Worm (Caenorhabditis elegans) whole organism, L1 larva: ENCODE data around the gene prkl-1.

Source experiments
- alr-1 ChIP-seq: fragments of 200-800 bp; sonication (Bioruptor generic); optimal IDR thresholded peaks from 2 replicates; lab custom pipeline; 2018; ENCODE audit warnings: borderline replicate concordance, mild to moderate bottlenecking, missing genetic modification characterization, missing compliant biosample characterization
- dsc-1 ChIP-seq: sonication (generic microtip); optimal IDR thresholded peaks from 2 replicates; lab custom pipeline; 2016; ENCODE audit warnings: mild to moderate bottlenecking, missing genetic modification characterization, missing compliant biosample characterization
- efl-3 ChIP-seq: fragments of 200-800 bp; sonication (Bioruptor generic); optimal IDR thresholded peaks from 2 replicates; lab custom pipeline; 2018; ENCODE audit warnings: mild to moderate bottlenecking, missing genetic modification characterization, missing compliant biosample characterization
- fkh-8 ChIP-seq: sonication (generic microtip); optimal IDR thresholded peaks from 2 replicates; lab custom pipeline; 2016; ENCODE audit warnings: mild to moderate bottlenecking, missing genetic modification characterization, missing compliant biosample characterization
- isw-1 ChIP-seq: fragments of 200-800 bp; sonication (Bioruptor generic); IDR thresholded peaks from 2 replicates; pipeline ENCODE4 v1.3.6; 2022; ENCODE audit warnings: missing genetic modification characterization, missing compliant biosample characterization
- lin-35 ChIP-seq, 2 experiments: fragments of 150-350 bp; optimal IDR thresholded peaks; 2 replicates each; lab custom pipeline; 2014; ENCODE audit warnings: missing biosample characterization in 2 of 2, missing genetic modification characterization in 2 of 2, missing genetic modification reagents in 2 of 2
- lir-3 ChIP-seq: sonication (generic microtip); optimal IDR thresholded peaks from 2 replicates; lab custom pipeline; 2016; ENCODE audit warnings: mild to moderate bottlenecking, missing genetic modification characterization, moderate library complexity, missing compliant biosample characterization; ENCODE audit not compliant: poor library complexity
- lsy-2 ChIP-seq, 2 experiments: fragments of 150-350 bp; optimal IDR thresholded peaks; 2 replicates each; lab custom pipeline; 2014; ENCODE audit warnings: missing biosample characterization in 2 of 2, missing genetic modification characterization in 2 of 2
- nhr-77 ChIP-seq: fragments of 150-350 bp; optimal IDR thresholded peaks from 2 replicates; lab custom pipeline; 2014; ENCODE audit warnings: missing biosample characterization, missing genetic modification characterization
- nhr-90 ChIP-seq: sonication (generic microtip); optimal IDR thresholded peaks from 2 replicates; lab custom pipeline; 2016; ENCODE audit warnings: mild to moderate bottlenecking, missing genetic modification characterization, missing compliant biosample characterization; ENCODE audit not compliant: poor library complexity
- unc-62 ChIP-seq: fragments of 150-350 bp; optimal IDR thresholded peaks from 2 replicates; lab custom pipeline; 2014; ENCODE audit warnings: missing biosample characterization, missing genetic modification reagents, missing genetic modification characterization
- zag-1 ChIP-seq: fragments of 150-350 bp; optimal IDR thresholded peaks from 2 replicates; lab custom pipeline; 2014; ENCODE audit warnings: missing biosample characterization, missing genetic modification characterization
- ztf-11 ChIP-seq, 2 experiments: sonication (generic microtip); optimal IDR thresholded peaks; 2 replicates each; lab custom pipeline; 2016 to 2017; ENCODE audit warnings: missing genetic modification characterization in 2 of 2, missing biosample characterization in 1 of 2, missing compliant biosample characterization in 1 of 2

DNA sequence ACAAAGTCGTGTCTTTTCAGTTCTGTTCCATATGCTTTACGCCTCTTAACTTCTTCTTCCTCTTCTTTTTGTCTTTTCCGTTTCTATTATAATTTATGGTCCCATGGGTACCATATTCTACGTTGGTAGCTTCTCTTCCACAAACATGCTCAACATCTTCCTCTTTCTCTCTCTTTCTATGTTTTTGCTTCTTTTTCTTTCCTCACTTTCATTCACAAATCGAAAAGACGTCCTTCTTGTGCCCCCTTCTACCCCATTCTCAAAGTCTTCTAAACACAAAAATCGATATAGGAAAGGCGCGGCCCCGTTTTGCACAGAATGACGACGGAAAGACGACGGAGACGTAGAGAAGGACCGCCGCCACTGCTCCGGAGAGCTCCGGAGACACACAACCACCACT is 28.0 kb downstream of the prkl-1 start:
- TF ChIP-seq dsc-1 (tag; lab: Kevin White, UChicago) (no peak), lsy-2 (tag; optimal IDR thresholded peaks at IDR 0.05; lab: Kevin White, UChicago) (peak in 1 of 2 experiments; percentile 18), lir-3 (tag; lab: Kevin White, UChicago) (no peak), unc-62 (GFP tag; lab: Kevin White, UChicago) (no peak), lin-35 (GFP tag; optimal IDR thresholded peaks at IDR 0.05; lab: Kevin White, UChicago) (no peak), nhr-90 (no peak), alr-1 (no peak), isw-1 (no peak), nhr-77 (tag; lab: Kevin White, UChicago) (no peak), ztf-11 (tag; optimal IDR thresholded peaks at IDR 0.05; lab: Kevin White, UChicago) (no peak), fkh-8 (tag; lab: Kevin White, UChicago) (peak; percentile 32), zag-1 (tag; lab: Kevin White, UChicago) (no peak), efl-3 (no peak)
